Worm (Caenorhabditis elegans) whole organism, L1 larva: ENCODE results near the gene ubh-4.

Experiments
- ama-1 ChIP-seq: fragments of 150-350 bp; optimal IDR thresholded peaks from 2 replicates; lab custom pipeline; 2014
- egl-27 ChIP-seq, 2 experiments: fragments of 150-350 bp in 1 of 2; sonication (generic microtip); optimal IDR thresholded peaks; 3 replicates each; lab custom pipeline; 2017 to 2018; ENCODE audit warnings: missing biosample characterization in 2 of 2, missing genetic modification characterization in 2 of 2, missing genetic modification reagents in 2 of 2
- fkh-10 ChIP-seq: sonication (generic microtip); optimal IDR thresholded peaks from 2 replicates; lab custom pipeline; 2017; ENCODE audit warnings: missing biosample characterization, missing genetic modification reagents, missing genetic modification characterization
- hpl-2 ChIP-seq: fragments of 150-350 bp; optimal IDR thresholded peaks from 2 replicates; lab custom pipeline; 2014; ENCODE audit warnings: missing biosample characterization, missing genetic modification reagents, missing genetic modification characterization
- lin-14 ChIP-seq: fragments of 200-800 bp; sonication (Bioruptor generic); optimal IDR thresholded peaks from 2 replicates; lab custom pipeline; 2018; ENCODE audit warnings: mild to moderate bottlenecking, missing genetic modification characterization, moderate library complexity, missing compliant biosample characterization
- lin-39 ChIP-seq: fragments of 150-350 bp; optimal IDR thresholded peaks from 2 replicates; lab custom pipeline; 2014; ENCODE audit warnings: missing biosample characterization, missing genetic modification reagents, missing genetic modification characterization
- lsy-2 ChIP-seq, 2 experiments: fragments of 150-350 bp; optimal IDR thresholded peaks; 2 replicates each; lab custom pipeline; 2014; ENCODE audit warnings: missing biosample characterization in 2 of 2, missing genetic modification characterization in 2 of 2
- mdl-1 ChIP-seq, 2 experiments: fragments of 150-350 bp; optimal IDR thresholded peaks; 2 replicates each; lab custom pipeline; 2014 to 2017; ENCODE audit warnings: missing biosample characterization in 2 of 2, missing genetic modification characterization in 2 of 2, inconsistent platforms in 1 of 2
- mef-2 ChIP-seq: fragments of 150-350 bp; optimal IDR thresholded peaks from 2 replicates; lab custom pipeline; 2014; ENCODE audit warnings: missing biosample characterization, missing genetic modification characterization
- nhr-12 ChIP-seq: sonication (generic microtip); optimal IDR thresholded peaks from 2 replicates; lab custom pipeline; 2017; ENCODE audit warnings: missing biosample characterization, missing genetic modification characterization
- nhr-90 ChIP-seq: sonication (generic microtip); optimal IDR thresholded peaks from 2 replicates; lab custom pipeline; 2016; ENCODE audit warnings: mild to moderate bottlenecking, missing genetic modification characterization, missing compliant biosample characterization; ENCODE audit not compliant: poor library complexity
- snpc-4 ChIP-seq: fragments of 150-350 bp; optimal IDR thresholded peaks from 2 replicates; lab custom pipeline; 2014; ENCODE audit warnings: missing biosample characterization, missing genetic modification characterization
- ztf-11 ChIP-seq, 2 experiments: sonication (generic microtip); optimal IDR thresholded peaks; 2 replicates each; lab custom pipeline; 2016 to 2017; ENCODE audit warnings: missing genetic modification characterization in 2 of 2, missing biosample characterization in 1 of 2, missing compliant biosample characterization in 1 of 2

DNA sequence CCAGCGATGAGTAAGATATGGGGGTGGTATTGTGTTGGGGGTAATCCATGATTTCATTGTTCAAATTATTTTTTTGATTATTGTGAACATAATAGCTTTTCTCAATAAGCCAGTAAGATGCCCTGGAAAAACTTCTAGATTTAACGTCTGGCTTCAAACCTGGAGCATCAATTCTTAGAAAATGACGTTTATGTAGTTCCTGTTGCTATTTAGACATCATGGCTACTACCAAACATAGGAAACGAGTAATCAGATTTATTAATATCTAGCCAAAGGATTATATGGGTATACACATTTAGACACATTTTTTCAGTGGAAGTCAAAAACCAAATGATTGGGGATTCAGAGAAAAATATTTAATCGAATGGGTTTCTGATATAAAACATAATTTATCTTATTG lies 20.1 kb upstream of the ubh-4 start:
- TF ChIP-seq lin-14 (no peak), lin-39 (tag; lab: Kevin White, UChicago) (no peak), ztf-11 (tag; optimal IDR thresholded peaks at IDR 0.05; lab: Kevin White, UChicago) (no peak), lsy-2 (tag; optimal IDR thresholded peaks at IDR 0.05; lab: Kevin White, UChicago) (no peak), mef-2 (tag; lab: Kevin White, UChicago) (no peak), hpl-2 (no peak), snpc-4 (tag; lab: Kevin White, UChicago) (no peak), nhr-12 (tag; lab: Kevin White, UChicago) (no peak), fkh-10 (no peak), egl-27 (tag; optimal IDR thresholded peaks at IDR 0.05; lab: Kevin White, UChicago) (no peak), mdl-1 (tag; optimal IDR thresholded peaks at IDR 0.05; lab: Kevin White, UChicago) (no peak), ama-1 (lab: Kevin White, UChicago) (no peak), nhr-90 (tag; lab: Kevin White, UChicago) (no peak)
